Worm (Caenorhabditis elegans) whole organism, L1 larva: ENCODE data around the gene gcy-37.

Experiments used
- C04F5.9 ChIP-seq: sonication (generic microtip); optimal IDR thresholded peaks from 2 replicates; lab custom pipeline; 2016; ENCODE audit warnings: missing genetic modification characterization, missing compliant biosample characterization
- C16A3.4 ChIP-seq: fragments of 150-350 bp; optimal IDR thresholded peaks from 2 replicates; lab custom pipeline; 2014; ENCODE audit warnings: missing biosample characterization, missing genetic modification characterization
- C34B4.2 ChIP-seq: sonication (generic microtip); optimal IDR thresholded peaks from 2 replicates; lab custom pipeline; 2017; ENCODE audit warnings: mild to moderate bottlenecking, missing genetic modification characterization, missing compliant biosample characterization
- F16B12.6 ChIP-seq: fragments of 150-350 bp; optimal IDR thresholded peaks from 2 replicates; lab custom pipeline; 2014; ENCODE audit warnings: missing biosample characterization, missing genetic modification characterization
- aly-2 ChIP-seq: fragments of 150-350 bp; optimal IDR thresholded peaks from 2 replicates; lab custom pipeline; 2014; ENCODE audit warnings: missing biosample characterization, missing genetic modification characterization
- blmp-1 ChIP-seq: fragments of 150-350 bp; optimal IDR thresholded peaks from 2 replicates; lab custom pipeline; 2014; ENCODE audit warnings: missing biosample characterization, missing genetic modification characterization
- ceh-8 ChIP-seq: fragments of 200-800 bp; sonication (Bioruptor generic); optimal IDR thresholded peaks from 2 replicates; lab custom pipeline; 2018; ENCODE audit warnings: mild to moderate bottlenecking, missing genetic modification characterization, moderate library complexity, missing compliant biosample characterization
- ceh-90 ChIP-seq: sonication (generic microtip); optimal IDR thresholded peaks from 2 replicates; lab custom pipeline; 2016; ENCODE audit warnings: missing genetic modification characterization, missing compliant biosample characterization
- ces-1 ChIP-seq: fragments of 150-350 bp; optimal IDR thresholded peaks from 2 replicates; lab custom pipeline; 2014; ENCODE audit warnings: missing biosample characterization, missing genetic modification reagents, missing genetic modification characterization
- dpl-1 ChIP-seq, 3 experiments: fragments of 150-350 bp in 2 of 3; sonication (generic microtip) in 1 of 3; optimal IDR thresholded peaks; 2 replicates each; lab custom pipeline; 2014 to 2017; ENCODE audit warnings: missing biosample characterization in 3 of 3, missing genetic modification characterization in 3 of 3, missing genetic modification reagents in 3 of 3
- efl-1 ChIP-seq, 4 experiments: fragments of 150-350 bp; optimal IDR thresholded peaks in 3 of 4; peaks in 1 of 4; 1 replicate in 1 of 4; 2 replicates in 3 of 4; lab custom pipeline; 2014; ENCODE audit warnings: missing biosample characterization in 2 of 4, missing genetic modification characterization in 2 of 4, missing genetic modification reagents in 2 of 4
- efl-3 ChIP-seq: fragments of 200-800 bp; sonication (Bioruptor generic); optimal IDR thresholded peaks from 2 replicates; lab custom pipeline; 2018; ENCODE audit warnings: mild to moderate bottlenecking, missing genetic modification characterization, missing compliant biosample characterization
- fkh-10 ChIP-seq: sonication (generic microtip); optimal IDR thresholded peaks from 2 replicates; lab custom pipeline; 2017; ENCODE audit warnings: missing biosample characterization, missing genetic modification reagents, missing genetic modification characterization
- fkh-8 ChIP-seq: sonication (generic microtip); optimal IDR thresholded peaks from 2 replicates; lab custom pipeline; 2016; ENCODE audit warnings: mild to moderate bottlenecking, missing genetic modification characterization, missing compliant biosample characterization
- hpl-2 ChIP-seq: fragments of 150-350 bp; optimal IDR thresholded peaks from 2 replicates; lab custom pipeline; 2014; ENCODE audit warnings: missing biosample characterization, missing genetic modification reagents, missing genetic modification characterization
- isw-1 ChIP-seq: fragments of 200-800 bp; sonication (Bioruptor generic); IDR thresholded peaks from 2 replicates; pipeline ENCODE4 v1.3.6; 2022; ENCODE audit warnings: missing genetic modification characterization, missing compliant biosample characterization
- lin-14 ChIP-seq: fragments of 200-800 bp; sonication (Bioruptor generic); optimal IDR thresholded peaks from 2 replicates; lab custom pipeline; 2018; ENCODE audit warnings: mild to moderate bottlenecking, missing genetic modification characterization, moderate library complexity, missing compliant biosample characterization
- lir-3 ChIP-seq: sonication (generic microtip); optimal IDR thresholded peaks from 2 replicates; lab custom pipeline; 2016; ENCODE audit warnings: mild to moderate bottlenecking, missing genetic modification characterization, moderate library complexity, missing compliant biosample characterization; ENCODE audit not compliant: poor library complexity
- lsy-2 ChIP-seq, 2 experiments: fragments of 150-350 bp; optimal IDR thresholded peaks; 2 replicates each; lab custom pipeline; 2014; ENCODE audit warnings: missing biosample characterization in 2 of 2, missing genetic modification characterization in 2 of 2
- mdl-1 ChIP-seq, 2 experiments: fragments of 150-350 bp; optimal IDR thresholded peaks; 2 replicates each; lab custom pipeline; 2014 to 2017; ENCODE audit warnings: missing biosample characterization in 2 of 2, missing genetic modification characterization in 2 of 2, inconsistent platforms in 1 of 2
- nhr-12 ChIP-seq: sonication (generic microtip); optimal IDR thresholded peaks from 2 replicates; lab custom pipeline; 2017; ENCODE audit warnings: missing biosample characterization, missing genetic modification characterization
- nhr-19 ChIP-seq: fragments of 200-800 bp; sonication (Bioruptor generic); conservative IDR thresholded peaks from 2 replicates; pipeline ENCODE4 v1.3.6; 2022; ENCODE audit warnings: missing genetic modification characterization, missing compliant biosample characterization
- nhr-47 ChIP-seq: sonication (generic microtip); optimal IDR thresholded peaks from 2 replicates; lab custom pipeline; 2016; ENCODE audit warnings: mild to moderate bottlenecking, missing genetic modification characterization, moderate library complexity, missing compliant biosample characterization
- nhr-71 ChIP-seq: sonication (generic microtip); optimal IDR thresholded peaks from 2 replicates; lab custom pipeline; 2016; ENCODE audit warnings: mild to moderate bottlenecking, missing genetic modification characterization, moderate library complexity, missing compliant biosample characterization
- nhr-76 ChIP-seq: sonication (generic microtip); optimal IDR thresholded peaks from 2 replicates; lab custom pipeline; 2017; ENCODE audit warnings: missing biosample characterization, missing genetic modification characterization
- nhr-77 ChIP-seq: fragments of 150-350 bp; optimal IDR thresholded peaks from 2 replicates; lab custom pipeline; 2014; ENCODE audit warnings: missing biosample characterization, missing genetic modification characterization
- nhr-85 ChIP-seq: sonication (generic microtip); peaks from one replicate; lab custom pipeline; 2016; ENCODE audit warnings: missing genetic modification characterization, inconsistent platforms, missing compliant biosample characterization
- nhr-90 ChIP-seq: sonication (generic microtip); optimal IDR thresholded peaks from 2 replicates; lab custom pipeline; 2016; ENCODE audit warnings: mild to moderate bottlenecking, missing genetic modification characterization, missing compliant biosample characterization; ENCODE audit not compliant: poor library complexity
- pag-3 ChIP-seq: sonication (generic microtip); optimal IDR thresholded peaks from 2 replicates; lab custom pipeline; 2017; ENCODE audit warnings: missing genetic modification characterization, mild to moderate bottlenecking, missing compliant biosample characterization, antibody characterized with exemption, borderline replicate concordance; ENCODE audit not compliant: insufficient read depth
- pax-3 ChIP-seq: fragments of 200-800 bp; sonication (Bioruptor generic); optimal IDR thresholded peaks from 2 replicates; lab custom pipeline; 2018; ENCODE audit warnings: mild to moderate bottlenecking, missing genetic modification characterization, moderate library complexity, missing compliant biosample characterization
- rnt-1 ChIP-seq: sonication (generic microtip); optimal IDR thresholded peaks from 2 replicates; lab custom pipeline; 2016; ENCODE audit warnings: mild to moderate bottlenecking, missing genetic modification characterization, moderate library complexity, missing compliant biosample characterization
- snpc-4 ChIP-seq: fragments of 150-350 bp; optimal IDR thresholded peaks from 2 replicates; lab custom pipeline; 2014; ENCODE audit warnings: missing biosample characterization, missing genetic modification characterization
- snu-23 ChIP-seq: sonication (generic microtip); optimal IDR thresholded peaks from 2 replicates; lab custom pipeline; 2016; ENCODE audit warnings: missing genetic modification characterization, missing compliant biosample characterization
- sox-4 ChIP-seq: sonication (generic microtip); optimal IDR thresholded peaks from 2 replicates; lab custom pipeline; 2016; ENCODE audit warnings: missing genetic modification characterization, missing compliant biosample characterization
- sptf-1 ChIP-seq: fragments of 150-350 bp; optimal IDR thresholded peaks from 2 replicates; lab custom pipeline; 2014; ENCODE audit warnings: missing biosample characterization, missing genetic modification characterization
- sup-37 ChIP-seq: fragments of 200-800 bp; sonication (Bioruptor generic); optimal IDR thresholded peaks from 2 replicates; lab custom pipeline; 2018; ENCODE audit warnings: mild to moderate bottlenecking, missing genetic modification characterization, missing compliant biosample characterization
- tbx-2 ChIP-seq: sonication (generic microtip); optimal IDR thresholded peaks from 2 replicates; lab custom pipeline; 2016; ENCODE audit warnings: missing genetic modification characterization, missing compliant biosample characterization
- unc-62 ChIP-seq: fragments of 150-350 bp; optimal IDR thresholded peaks from 2 replicates; lab custom pipeline; 2014; ENCODE audit warnings: missing biosample characterization, missing genetic modification reagents, missing genetic modification characterization
- unc-98 ChIP-seq: fragments of 200-800 bp; sonication (Bioruptor generic); IDR thresholded peaks from 2 replicates; pipeline ENCODE4 v1.3.6; 2022; ENCODE audit warnings: missing genetic modification characterization, missing compliant biosample characterization
- xbp-1 ChIP-seq: sonication (generic microtip); optimal IDR thresholded peaks from 2 replicates; lab custom pipeline; 2016; ENCODE audit warnings: missing genetic modification characterization, missing compliant biosample characterization
- ztf-4 ChIP-seq: fragments of 150-350 bp; optimal IDR thresholded peaks from 2 replicates; lab custom pipeline; 2014; ENCODE audit warnings: missing biosample characterization, missing genetic modification characterization

Gene gcy-37

ce11 chrIV:2149247-2149756 lies 9.7 kb downstream of the gcy-37 start, which contains the start of gene C54E4.5 (continued):
- TF ChIP-seq nhr-85 (tag; lab: Kevin White, UChicago): peak; percentile 95
- no peak for TF ChIP-seq hpl-2 (GFP tag; lab: Kevin White, UChicago)
- TF ChIP-seq unc-62: no peak
- no peak for TF ChIP-seq aly-2 (tag; lab: Kevin White, UChicago)
- TF ChIP-seq dpl-1 (GFP tag; optimal IDR thresholded peaks at IDR 0.05; lab: Kevin White, UChicago): peak in 1 of 3 experiments; percentile 18
- TF ChIP-seq tbx-2 (tag; lab: Kevin White, UChicago): peak; percentile 35
- no peak for TF ChIP-seq snpc-4 (tag; lab: Kevin White, UChicago)
- peak; percentile 64 for TF ChIP-seq snu-23 (GFP tag; lab: Kevin White, UChicago)
- no peak for TF ChIP-seq nhr-47 (tag; lab: Kevin White, UChicago)
- TF ChIP-seq C04F5.9 (tag; lab: Kevin White, UChicago): no peak
- no peak for TF ChIP-seq unc-98 (GFP tag; lab: Robert Waterston, UW)
- TF ChIP-seq sox-4 (tag; lab: Kevin White, UChicago): no peak
- TF ChIP-seq pag-3: no peak
- no peak for TF ChIP-seq lir-3
- TF ChIP-seq pax-3 (tag; lab: Kevin White, UChicago): no peak
- no peak for TF ChIP-seq sptf-1
- TF ChIP-seq nhr-71 (tag; lab: Kevin White, UChicago): peak; percentile 44
- no peak for TF ChIP-seq nhr-77 (tag; lab: Kevin White, UChicago)
- no peak for TF ChIP-seq ztf-4 (tag; lab: Kevin White, UChicago)
- TF ChIP-seq lsy-2 (tag; optimal IDR thresholded peaks at IDR 0.05; lab: Kevin White, UChicago): peak; percentile 16 to 47
- no peak for TF ChIP-seq xbp-1
- no peak for TF ChIP-seq ces-1 (GFP tag; lab: Kevin White, UChicago)
- TF ChIP-seq isw-1 (GFP tag; lab: Robert Waterston, UW): no peak
- TF ChIP-seq ceh-8: no peak
- no peak for TF ChIP-seq C34B4.2 (tag; lab: Kevin White, UChicago)
- no peak for TF ChIP-seq fkh-10
- no peak for TF ChIP-seq sup-37 (GFP tag; lab: Kevin White, UChicago)
- no peak for TF ChIP-seq ceh-90 (tag; lab: Kevin White, UChicago)
- no peak for TF ChIP-seq F16B12.6 (tag; lab: Kevin White, UChicago)
- no peak for TF ChIP-seq nhr-12 (tag; lab: Kevin White, UChicago)
- TF ChIP-seq lin-14 (GFP tag; lab: Kevin White, UChicago): no peak

- TF ChIP-seq nhr-85 (tag; lab: Kevin White, UChicago) (peak; percentile 71), sox-4 (tag; lab: Kevin White, UChicago) (no peak), aly-2 (tag; lab: Kevin White, UChicago) (no peak), nhr-19 (GFP tag; lab: Robert Waterston, UW) (no peak), efl-1 (optimal IDR thresholded peaks at IDR 0.05; lab: Kevin White, UChicago) (no peak), efl-1 (GFP tag; optimal IDR thresholded peaks at IDR 0.05 in 1 of 2; lab: Kevin White, UChicago) (peak in 1 of 2 experiments; percentile 39), blmp-1 (tag; lab: Kevin White, UChicago) (peak; percentile 35), efl-3 (GFP tag; lab: Kevin White, UChicago) (no peak)
- TF ChIP-seq, all 84 proteins: peak for 3
Observed at ce11 chrIV:2142320-2142719, 16.6 kb downstream of the gcy-37 start.

DNA sequence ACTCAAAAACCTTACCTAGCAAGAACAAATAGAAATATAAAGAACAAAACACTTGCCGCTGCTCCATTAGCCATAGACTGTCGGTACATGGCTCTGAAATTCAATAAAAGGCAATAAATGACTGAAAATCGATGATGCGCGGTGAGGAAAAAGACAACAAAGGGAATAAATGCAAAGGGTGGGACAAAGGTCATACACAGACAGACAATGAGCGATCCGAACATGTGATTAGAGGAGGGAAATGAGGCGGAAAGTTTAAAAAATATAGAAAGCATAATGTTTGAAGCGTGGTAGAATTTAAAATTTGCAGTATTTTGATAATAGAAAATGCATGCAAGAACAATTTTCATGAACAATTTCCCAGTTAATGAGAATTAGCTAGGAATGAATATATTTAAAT lies 18.4 kb downstream of the gcy-37 start, which contains the start of gene C54E4.12:
Gene C54E4.12, minus strand, starts transcription at position 101 of the 400 bp plus-strand sequence.
- TF ChIP-seq efl-1 (optimal IDR thresholded peaks at IDR 0.05; lab: Kevin White, UChicago) (no peak), efl-1 (GFP tag; optimal IDR thresholded peaks at IDR 0.05 in 1 of 2; lab: Kevin White, UChicago) (peak in 1 of 2 experiments; percentile 65), nhr-12 (tag; lab: Kevin White, UChicago) (no peak), lin-14 (GFP tag; lab: Kevin White, UChicago) (no peak), blmp-1 (tag; lab: Kevin White, UChicago) (peak; percentile 12)

ce11 chrIV:2137478-2137877 lies 21.5 kb downstream of the gcy-37 start:
- TF ChIP-seq nhr-76 (tag; lab: Kevin White, UChicago) (no peak), sptf-1 (no peak), mdl-1 (tag; optimal IDR thresholded peaks at IDR 0.05; lab: Kevin White, UChicago) (no peak), F16B12.6 (tag; lab: Kevin White, UChicago) (no peak), unc-98 (GFP tag; lab: Robert Waterston, UW) (no peak), snpc-4 (tag; lab: Kevin White, UChicago) (no peak), nhr-90 (tag; lab: Kevin White, UChicago) (no peak), fkh-8 (tag; lab: Kevin White, UChicago) (no peak), rnt-1 (tag; lab: Kevin White, UChicago) (no peak), C16A3.4 (tag; lab: Kevin White, UChicago) (no peak), nhr-85 (tag; lab: Kevin White, UChicago) (no peak)
